Worm (Caenorhabditis elegans) whole organism, young adult: ENCODE data around the gene skr-8.

Experiments used
- B0261.1 ChIP-seq: sonication (generic microtip); optimal IDR thresholded peaks from 2 replicates; lab custom pipeline; 2016; ENCODE audit warnings: mild to moderate bottlenecking, missing genetic modification characterization, moderate library complexity, missing compliant biosample characterization
- B0336.3 ChIP-seq: fragments of 200-800 bp; sonication (Bioruptor generic); IDR thresholded peaks from 2 replicates; pipeline ENCODE4 v1.3.6; 2022; ENCODE audit warnings: missing genetic modification characterization, missing compliant biosample characterization
- D2030.7 ChIP-seq: fragments of 200-800 bp; sonication (Bioruptor generic); IDR thresholded peaks from 2 replicates; pipeline ENCODE4 v1.3.6; 2022; ENCODE audit warnings: missing genetic modification reagents, missing genetic modification characterization, missing compliant biosample characterization
- F37B4.10 ChIP-seq: fragments of 200-800 bp; sonication (Bioruptor generic); IDR thresholded peaks from 2 replicates; pipeline ENCODE4 v1.3.6; 2022; ENCODE audit warnings: missing genetic modification characterization, missing compliant biosample characterization
- F55B11.4 ChIP-seq: sonication (generic microtip); optimal IDR thresholded peaks from 2 replicates; lab custom pipeline; 2016; ENCODE audit warnings: missing compliant biosample characterization, missing genetic modification characterization, borderline replicate concordance; ENCODE audit not compliant: insufficient read depth
- T07F8.4 ChIP-seq: sonication (generic microtip); optimal IDR thresholded peaks from 2 replicates; lab custom pipeline; 2016; ENCODE audit warnings: mild to moderate bottlenecking, missing genetic modification characterization, moderate library complexity, missing compliant biosample characterization
- Y95B8A.8 ChIP-seq: fragments of 200-800 bp; sonication (Bioruptor generic); IDR thresholded peaks from 2 replicates; pipeline ENCODE4 v1.3.6; 2022; ENCODE audit warnings: missing genetic modification reagents, missing genetic modification characterization, missing compliant biosample characterization
- aptf-3 ChIP-seq: fragments of 200-800 bp; sonication (Bioruptor generic); IDR thresholded peaks from 2 replicates; pipeline ENCODE4 v1.3.6; 2022; ENCODE audit warnings: missing genetic modification characterization, missing compliant biosample characterization
- atf-7 ChIP-seq: sonication (generic microtip); optimal IDR thresholded peaks from 2 replicates; lab custom pipeline; 2017; ENCODE audit warnings: mild to moderate bottlenecking, missing genetic modification characterization, missing compliant biosample characterization
- attf-6 ChIP-seq: fragments of 200-800 bp; sonication (Bioruptor generic); IDR thresholded peaks from 2 replicates; pipeline ENCODE4 v1.3.6; 2022; ENCODE audit warnings: missing genetic modification reagents, missing genetic modification characterization, missing compliant biosample characterization
- bed-1 ChIP-seq: fragments of 200-800 bp; sonication (Bioruptor generic); IDR thresholded peaks from 2 replicates; pipeline ENCODE4 v1.3.6; 2022; ENCODE audit warnings: missing genetic modification reagents, missing genetic modification characterization, missing compliant biosample characterization
- bed-2 ChIP-seq: fragments of 200-800 bp; sonication (Bioruptor generic); IDR thresholded peaks from 2 replicates; pipeline ENCODE4 v1.3.6; 2022; ENCODE audit warnings: missing genetic modification reagents, missing genetic modification characterization, missing compliant biosample characterization
- ceh-100 ChIP-seq: fragments of 200-800 bp; sonication (Bioruptor generic); IDR thresholded peaks from 2 replicates; pipeline ENCODE4 v1.3.6; 2022; ENCODE audit warnings: missing genetic modification reagents, missing genetic modification characterization, missing compliant biosample characterization
- die-1 ChIP-seq: sonication (generic microtip); optimal IDR thresholded peaks from 2 replicates; lab custom pipeline; 2016; ENCODE audit warnings: missing genotype, mild to moderate bottlenecking, missing genetic modification characterization, missing compliant biosample characterization
- dox-1 ChIP-seq: fragments of 200-800 bp; sonication (Bioruptor generic); IDR thresholded peaks from 2 replicates; pipeline ENCODE4 v1.3.6; 2022; ENCODE audit warnings: missing genetic modification reagents, missing genetic modification characterization, missing compliant biosample characterization
- dpff-1 ChIP-seq: sonication (generic microtip); optimal IDR thresholded peaks from 2 replicates; lab custom pipeline; 2017; ENCODE audit warnings: mild to moderate bottlenecking, missing genetic modification characterization, missing compliant biosample characterization
- dpl-1 ChIP-seq: fragments of 150-350 bp; optimal IDR thresholded peaks from 2 replicates; lab custom pipeline; 2014; ENCODE audit warnings: missing biosample characterization, missing genetic modification reagents, missing genetic modification characterization
- fkh-3 ChIP-seq: sonication (generic microtip); optimal IDR thresholded peaks from 2 replicates; lab custom pipeline; 2016; ENCODE audit warnings: mild to moderate bottlenecking, missing genetic modification characterization, missing compliant biosample characterization
- hlh-26 ChIP-seq: fragments of 200-800 bp; sonication (Bioruptor generic); conservative IDR thresholded peaks from 2 replicates; pipeline ENCODE4 v1.3.6; 2022; ENCODE audit warnings: missing genetic modification reagents, missing genetic modification characterization, missing compliant biosample characterization
- hsf-1 ChIP-seq: fragments of 200-800 bp; sonication (Bioruptor generic); IDR thresholded peaks from 2 replicates; pipeline ENCODE4 v1.3.6; 2022; ENCODE audit warnings: missing genetic modification reagents, missing genetic modification characterization, missing compliant biosample characterization
- lin-26 ChIP-seq: fragments of 200-800 bp; sonication (Bioruptor generic); IDR thresholded peaks from 2 replicates; pipeline ENCODE4 v1.3.6; 2022; ENCODE audit warnings: missing genetic modification reagents, missing genetic modification characterization, missing compliant biosample characterization
- lin-54 ChIP-seq: fragments of 200-800 bp; sonication (Bioruptor generic); optimal IDR thresholded peaks from 2 replicates; lab custom pipeline; 2018; ENCODE audit warnings: mild to moderate bottlenecking, missing genetic modification characterization, missing compliant biosample characterization
- madf-3 ChIP-seq: fragments of 200-800 bp; sonication (Bioruptor generic); IDR thresholded peaks from 2 replicates; pipeline ENCODE4 v1.3.6; 2022; ENCODE audit warnings: missing genetic modification reagents, missing genetic modification characterization, missing compliant biosample characterization
- madf-8 ChIP-seq: fragments of 200-800 bp; sonication (Bioruptor generic); conservative IDR thresholded peaks from 2 replicates; pipeline ENCODE4 v1.3.6; 2022; ENCODE audit warnings: missing genetic modification reagents, missing genetic modification characterization, missing compliant biosample characterization
- nfya-2 ChIP-seq: fragments of 200-800 bp; sonication (Bioruptor generic); IDR thresholded peaks from 2 replicates; pipeline ENCODE4 v1.3.6; 2022; ENCODE audit warnings: missing genetic modification reagents, missing genetic modification characterization, missing compliant biosample characterization
- pha-4 ChIP-seq: fragments of 150-350 bp; sonication (generic microtip); optimal IDR thresholded peaks from 2 replicates; lab custom pipeline; 2014; ENCODE audit warnings: missing biosample characterization, missing genetic modification reagents, missing genetic modification characterization
- rcor-1 ChIP-seq: fragments of 200-800 bp; sonication (Bioruptor generic); IDR thresholded peaks from 2 replicates; pipeline ENCODE4 v1.3.6; 2022; ENCODE audit warnings: missing genetic modification reagents, missing genetic modification characterization, missing compliant biosample characterization
- rec-8 ChIP-seq, 2 experiments: sonication (generic microtip); optimal IDR thresholded peaks; 2 replicates each; lab custom pipeline; 2016; ENCODE audit warnings: mild to moderate bottlenecking in 2 of 2, missing genetic modification characterization in 2 of 2, missing genetic modification reagents in 2 of 2, missing genotype in 2 of 2, missing biosample characterization in 1 of 2, missing compliant biosample characterization in 1 of 2, moderate library complexity in 1 of 2
- rpc-1 ChIP-seq, 2 experiments: fragments of 150-350 bp in 1 of 2; sonication (generic microtip) in 1 of 2; optimal IDR thresholded peaks; 2 replicates each; lab custom pipeline; 2014 to 2018; ENCODE audit warnings: missing biosample characterization in 1 of 2, missing genetic modification characterization in 1 of 2, missing genetic modification reagents in 1 of 2, missing genotype in 1 of 2
- sea-2 ChIP-seq: fragments of 200-800 bp; sonication (Bioruptor generic); IDR thresholded peaks from 2 replicates; pipeline ENCODE4 v1.3.6; 2022; ENCODE audit warnings: missing genetic modification characterization, missing compliant biosample characterization
- snpc-4 ChIP-seq, 5 experiments: fragments of 150-350 bp in 1 of 5; sonication (generic microtip) in 4 of 5; optimal IDR thresholded peaks; 2 replicates each; lab custom pipeline; 2014 to 2018; ENCODE audit warnings: missing genetic modification characterization in 5 of 5, missing biosample characterization in 3 of 5, antibody characterized with exemption in 2 of 5, mild to moderate bottlenecking in 2 of 5, missing compliant biosample characterization in 2 of 5, missing genotype in 2 of 5, moderate library complexity in 2 of 5, missing genetic modification reagents in 1 of 5
- tbp1 ChIP-seq: fragments of 200-800 bp; sonication (Bioruptor generic); optimal IDR thresholded peaks from 2 replicates; lab custom pipeline; 2018; ENCODE audit warnings: mild to moderate bottlenecking, missing genetic modification characterization, missing compliant biosample characterization
- tlf-1 ChIP-seq: fragments of 200-800 bp; sonication (Bioruptor generic); optimal IDR thresholded peaks from 2 replicates; lab custom pipeline; 2018; ENCODE audit warnings: mild to moderate bottlenecking, missing genetic modification characterization, missing compliant biosample characterization
- ztf-6 ChIP-seq: fragments of 200-800 bp; sonication (Bioruptor generic); IDR thresholded peaks from 2 replicates; pipeline ENCODE4 v1.3.6; 2022; ENCODE audit warnings: missing genetic modification reagents, missing genetic modification characterization, missing compliant biosample characterization

The skr-8 gene

DNA sequence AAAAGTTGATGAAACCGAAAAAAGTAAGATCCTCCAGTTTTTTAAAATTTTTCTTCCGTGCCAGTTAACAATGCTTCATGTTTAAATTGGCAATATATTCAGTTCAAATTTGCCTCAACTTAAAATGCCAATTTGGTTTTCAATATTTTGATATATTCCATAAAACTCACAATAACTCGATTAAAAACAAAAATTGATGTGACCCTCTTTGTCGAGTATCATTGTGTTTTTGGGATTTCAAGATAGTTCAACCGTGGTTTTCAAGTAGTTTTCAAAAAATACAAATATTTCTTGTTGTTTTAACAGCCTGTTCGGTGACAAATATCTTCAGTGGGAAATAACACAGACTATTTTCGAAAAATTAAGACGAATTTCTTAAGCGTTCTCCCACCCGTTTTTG, 12.6 kb downstream of the skr-8 start:
- TF ChIP-seq B0336.3 (GFP tag; lab: Robert Waterston, UW), result no peak
- no peak for TF ChIP-seq lin-54 (GFP tag; lab: Kevin White, UChicago)
- no peak for TF ChIP-seq sea-2

DNA sequence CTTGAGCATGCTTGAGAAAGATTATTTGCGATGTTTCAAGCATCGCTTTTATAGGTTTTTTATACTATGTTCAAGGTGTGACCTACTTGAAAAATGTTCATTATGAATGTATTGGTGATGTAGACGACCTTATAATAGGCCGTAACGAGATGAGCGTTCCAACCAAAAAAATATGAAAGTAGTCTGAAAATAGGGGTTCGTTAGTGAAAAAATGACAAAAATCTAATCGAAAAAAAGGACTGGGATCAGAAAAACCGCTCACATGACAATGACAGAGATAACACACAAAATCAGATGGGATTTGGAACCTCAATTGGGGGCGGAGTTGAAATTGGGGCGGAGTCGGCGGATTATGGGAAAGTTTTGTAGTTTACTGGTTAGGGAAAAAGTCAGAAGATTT, 14.8 kb downstream of the skr-8 start, which contains the start of gene Y116A8C.40:
Gene Y116A8C.40, minus strand, starts transcription at position 101 of the 400 bp plus-strand sequence.
- TF ChIP-seq dpff-1 (tag; lab: Kevin White, UChicago) (no peak), F55B11.4 (tag; lab: Kevin White, UChicago) (no peak), rcor-1 (no peak), F37B4.10 (GFP tag; lab: Robert Waterston, UW) (no peak), tbp1 (GFP tag; lab: Kevin White, UChicago) (no peak), lin-26 (GFP tag; lab: Robert Waterston, UW) (no peak), attf-6 (no peak), nfya-2 (no peak), fkh-3 (tag; lab: Kevin White, UChicago) (no peak), rec-8 (tag; optimal IDR thresholded peaks at IDR 0.05; lab: Kevin White, UChicago) (no peak), hlh-26 (GFP tag; lab: Robert Waterston, UW) (no peak)

DNA sequence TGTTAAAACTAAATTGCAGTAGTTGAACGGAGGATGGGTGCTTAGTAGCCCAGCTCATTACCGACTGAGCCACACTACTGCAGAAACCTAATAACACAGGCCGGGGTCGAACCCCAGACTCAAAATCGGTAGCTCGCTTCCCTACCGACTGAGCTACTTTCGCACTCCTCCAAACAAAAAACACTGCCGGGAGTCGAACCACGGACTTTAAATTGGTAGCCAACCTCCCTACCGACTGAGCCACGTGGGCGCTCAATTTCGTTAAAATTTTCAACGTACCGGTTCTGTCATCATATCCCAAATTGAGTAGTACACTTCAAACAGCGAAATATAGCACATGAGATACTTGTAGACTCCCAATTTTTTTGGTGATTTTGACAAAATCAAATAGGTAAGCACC, 15.2 kb downstream of the skr-8 start:
- TF ChIP-seq tbp1 (GFP tag; lab: Kevin White, UChicago) (peak; percentile 79), madf-8 (GFP tag; lab: Robert Waterston, UW) (no peak), dox-1 (GFP tag; lab: Robert Waterston, UW) (peak; percentile 69), ztf-6 (no peak), bed-1 (GFP tag; lab: Robert Waterston, UW) (no peak), Y95B8A.8 (no peak), pha-4 (no peak), lin-26 (GFP tag; lab: Robert Waterston, UW) (peak; percentile 64; the same call in 1 of the 2 replicates), B0261.1 (tag; lab: Kevin White, UChicago) (no peak), T07F8.4 (tag; lab: Kevin White, UChicago) (no peak), tlf-1 (no peak), rpc-1 (optimal IDR thresholded peaks at IDR 0.05; lab: Kevin White, UChicago) (no peak), rpc-1 (tag; optimal IDR thresholded peaks at IDR 0.05; lab: Kevin White, UChicago) (peak; percentile 62), dpl-1 (GFP tag; lab: Kevin White, UChicago) (peak; percentile 6), atf-7 (tag; lab: Kevin White, UChicago) (no peak), aptf-3 (GFP tag; lab: Robert Waterston, UW) (no peak), B0336.3 (GFP tag; lab: Robert Waterston, UW) (no peak), ceh-100 (GFP tag; lab: Robert Waterston, UW) (0 out of 2 replicates have a peak, but pooled peaks have one; percentile 30), bed-2 (GFP tag; lab: Robert Waterston, UW) (no peak), die-1 (no peak), madf-3 (GFP tag; lab: Robert Waterston, UW) (no peak), attf-6 (peak; percentile 91), snpc-4 (GFP tag; optimal IDR thresholded peaks at IDR 0.05; lab: Kevin White, UChicago) (peak; percentile 59), snpc-4 (tag; optimal IDR thresholded peaks at IDR 0.05; lab: Kevin White, UChicago) (peak in 3 of 4 experiments; percentile 92), D2030.7 (GFP tag; lab: Robert Waterston, UW) (peak; percentile 71)

DNA sequence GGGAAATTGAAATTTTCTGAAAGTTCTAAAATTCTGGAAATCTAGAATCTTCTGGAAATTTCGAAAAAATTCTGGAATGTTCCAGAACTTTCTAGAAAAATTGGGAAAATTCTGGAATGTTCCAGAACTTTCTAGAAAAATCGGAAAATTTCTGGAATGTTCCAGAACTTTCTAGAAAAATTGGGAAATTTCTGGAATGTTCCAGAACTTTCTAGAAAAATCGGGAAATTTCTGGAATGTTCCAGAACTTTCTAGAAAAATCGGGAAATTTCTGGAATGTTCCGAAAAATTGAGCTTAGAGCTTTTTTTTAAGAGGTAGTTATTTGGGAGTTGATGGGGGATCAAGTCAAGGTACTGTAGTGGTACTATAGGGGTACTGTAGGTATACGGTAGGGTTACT, 24.0 kb downstream of the skr-8 start:
- TF ChIP-seq hsf-1 (GFP tag; lab: Robert Waterston, UW), result peak; percentile 96
